3 fruit fly cellular contexts compared by ENCODE assay signal in genomic region chr3L:21934462-21934861, dm6.
A peak's percentile ranks its signal among the peaks of the same experiment; 100 is the strongest.
TF ChIP-seq lines count a peak whose summit lies in the region.

TSS of gene SLC22A (plus strand) at chr3L:21934704.

TF ChIP-seq in whole organism, embryonic, 481 proteins besides CTCF, POLR2A, EP300 and RAD21 (continued from another document):
- TF ChIP-seq unpg (GFP tag; optimal IDR thresholded peaks at IDR 0.05; lab: Kevin White, UChicago) (no peak), nom (GFP tag; optimal IDR thresholded peaks at IDR 0.05; lab: Kevin White, UChicago) (peak; percentile 78), Jarid2 (GFP tag; optimal IDR thresholded peaks at IDR 0.05; lab: Kevin White, UChicago) (peak; percentile 45), cwo (GFP tag; optimal IDR thresholded peaks at IDR 0.05; lab: Kevin White, UChicago) (peak; percentile 46), caup (GFP tag; optimal IDR thresholded peaks at IDR 0.05; lab: Kevin White, UChicago; ENCODE audit: severe bottlenecking) (peak; percentile 7), dm (GFP tag; optimal IDR thresholded peaks at IDR 0.05; lab: Kevin White, UChicago) (no peak), exex (tag; optimal IDR thresholded peaks at IDR 0.05; lab: Kevin White, UChicago) (peak; percentile 58), CG7271 (tag; optimal IDR thresholded peaks at IDR 0.05; lab: Kevin White, UChicago) (no peak), CG2202 (tag; optimal IDR thresholded peaks at IDR 0.05; lab: Kevin White, UChicago) (no peak), CG6254 (GFP tag; optimal IDR thresholded peaks at IDR 0.05; lab: Kevin White, UChicago) (no peak), CG10543 (GFP tag; optimal IDR thresholded peaks at IDR 0.05; lab: Kevin White, UChicago) (peak; percentile 63), slp2 (GFP tag; optimal IDR thresholded peaks at IDR 0.05; lab: Kevin White, UChicago) (no peak), CG18599 (GFP tag; optimal IDR thresholded peaks at IDR 0.05; lab: Kevin White, UChicago) (no peak), grn (GFP tag; optimal IDR thresholded peaks at IDR 0.05; lab: Kevin White, UChicago) (peak; percentile 33), Sox102F (GFP tag; optimal IDR thresholded peaks at IDR 0.05; lab: Kevin White, UChicago) (no peak), Adf1 (GFP tag; IDR thresholded peaks at IDR 0.05; lab: Robert Waterston, UW) (no peak), MTF-1 (GFP tag; optimal IDR thresholded peaks at IDR 0.05; lab: Kevin White, UChicago; ENCODE audit: borderline replicate concordance) (no peak), Deaf1 (tag; optimal IDR thresholded peaks at IDR 0.05; lab: Kevin White, UChicago) (peak; percentile 93), bsh (GFP tag; optimal IDR thresholded peaks at IDR 0.05; lab: Kevin White, UChicago) (peak in 1 of 2 experiments; percentile 16), CG12769 (tag; optimal IDR thresholded peaks at IDR 0.05; lab: Kevin White, UChicago) (peak; percentile 59), Nf-YB (GFP tag; optimal IDR thresholded peaks at IDR 0.05; lab: Kevin White, UChicago) (peak; percentile 61), CG16863 (GFP tag; optimal IDR thresholded peaks at IDR 0.05; lab: Kevin White, UChicago) (no peak), CG11085 (GFP tag; IDR thresholded peaks at IDR 0.05; lab: Robert Waterston, UW) (no peak), CG6683 (GFP tag; optimal IDR thresholded peaks at IDR 0.05; lab: Kevin White, UChicago) (no peak), Meics (GFP tag; optimal IDR thresholded peaks at IDR 0.05; lab: Kevin White, UChicago) (peak; percentile 40), Dbx (GFP tag; IDR thresholded peaks at IDR 0.05; lab: Robert Waterston, UW) (0 out of 3 replicates have a peak, but pooled peaks have one; percentile 23), CG4730 (GFP tag; IDR thresholded peaks at IDR 0.05; lab: Robert Waterston, UW) (no peak), vfl (GFP tag; optimal IDR thresholded peaks at IDR 0.05; lab: Kevin White, UChicago) (no peak), sug (tag; optimal IDR thresholded peaks at IDR 0.05; lab: Kevin White, UChicago) (peak; percentile 78), CoRest (tag; optimal IDR thresholded peaks at IDR 0.05; lab: Kevin White, UChicago) (no peak), unc-4 (GFP tag; IDR thresholded peaks at IDR 0.05; lab: Robert Waterston, UW; ENCODE audit: partially characterized antibody) (no peak), CG18262 (tag; optimal IDR thresholded peaks at IDR 0.05; lab: Kevin White, UChicago) (no peak), Dip3 (GFP tag; optimal IDR thresholded peaks at IDR 0.05; lab: Kevin White, UChicago) (no peak), lola (GFP tag; optimal IDR thresholded peaks at IDR 0.05; lab: Kevin White, UChicago) (no peak), sens (GFP tag; lab: Kevin White, UChicago) (peak; percentile 5)
TF ChIP-seq in whole organism, embryonic: peak in this region for 26.

TF ChIP-seq in whole organism, prepupa, 60 proteins besides CTCF, POLR2A, EP300 and RAD21 (continued from another document):
- TF ChIP-seq CG31627 (GFP tag; optimal IDR thresholded peaks at IDR 0.05; lab: Kevin White, UChicago) = no peak
- TF ChIP-seq Blimp-1 (GFP tag; optimal IDR thresholded peaks at IDR 0.05; lab: Kevin White, UChicago) = no peak
- peak; percentile 3 for TF ChIP-seq dac (GFP tag; optimal IDR thresholded peaks at IDR 0.05; lab: Kevin White, UChicago)
- no peak for TF ChIP-seq Gug (GFP tag; IDR thresholded peaks at IDR 0.05; lab: Robert Waterston, UW)
- TF ChIP-seq CG8632 (GFP tag; optimal IDR thresholded peaks at IDR 0.05; lab: Kevin White, UChicago) = no peak
- TF ChIP-seq eg (GFP tag; IDR thresholded peaks at IDR 0.05; lab: Robert Waterston, UW) = no peak; the same call in 2 of the 3 replicates
- TF ChIP-seq fd85E (GFP tag; optimal IDR thresholded peaks at IDR 0.05; lab: Kevin White, UChicago) = no peak
- TF ChIP-seq CG10669 (GFP tag; optimal IDR thresholded peaks at IDR 0.05; lab: Kevin White, UChicago) = peak; percentile 44
- no peak for TF ChIP-seq fkh (GFP tag; optimal IDR thresholded peaks at IDR 0.05; lab: Kevin White, UChicago)
- no peak for TF ChIP-seq salr (GFP tag; optimal IDR thresholded peaks at IDR 0.05; lab: Kevin White, UChicago)
- TF ChIP-seq pdm3 (GFP tag; optimal IDR thresholded peaks at IDR 0.05; lab: Kevin White, UChicago) = no peak
- no peak for TF ChIP-seq esn (GFP tag; optimal IDR thresholded peaks at IDR 0.05; lab: Kevin White, UChicago)
- peak; percentile 66 for TF ChIP-seq spab (GFP tag; optimal IDR thresholded peaks at IDR 0.05; lab: Kevin White, UChicago)
- TF ChIP-seq CG15336 (GFP tag; IDR thresholded peaks at IDR 0.05; lab: Robert Waterston, UW) = peak; percentile 30; the same call in 1 of the 2 replicates
- no peak for TF ChIP-seq CG6792 (GFP tag; optimal IDR thresholded peaks at IDR 0.05; lab: Kevin White, UChicago)
- TF ChIP-seq CG6808 (GFP tag; optimal IDR thresholded peaks at IDR 0.05; lab: Kevin White, UChicago) = peak; percentile 72
- peak; percentile 81 for TF ChIP-seq Eip78C (GFP tag; lab: Kevin White, UChicago)
- TF ChIP-seq svp (GFP tag; lab: Kevin White, UChicago) = peak; percentile 95
- no peak for TF ChIP-seq CG4318 (GFP tag; optimal IDR thresholded peaks at IDR 0.05; lab: Kevin White, UChicago)
- TF ChIP-seq Met (GFP tag; optimal IDR thresholded peaks at IDR 0.05; lab: Kevin White, UChicago) = no peak
- peak; percentile 50 for TF ChIP-seq CG1621 (tag; optimal IDR thresholded peaks at IDR 0.05; lab: Kevin White, UChicago)
- TF ChIP-seq OdsH (GFP tag; optimal IDR thresholded peaks at IDR 0.05; lab: Kevin White, UChicago) = peak; percentile 10
- TF ChIP-seq Sox14 (GFP tag; optimal IDR thresholded peaks at IDR 0.05; lab: Kevin White, UChicago) = peak; percentile 10
- no peak for TF ChIP-seq CG7368 (GFP tag; optimal IDR thresholded peaks at IDR 0.05; lab: Kevin White, UChicago)
- no peak for TF ChIP-seq CG11294 (GFP tag; IDR thresholded peaks at IDR 0.05; lab: Robert Waterston, UW)
- no peak; the same call in 2 of the 3 replicates for TF ChIP-seq CG6163 (GFP tag; IDR thresholded peaks at IDR 0.05; lab: Robert Waterston, UW)
- TF ChIP-seq vri (GFP tag; optimal IDR thresholded peaks at IDR 0.05; lab: Kevin White, UChicago) = no peak
- no peak for TF ChIP-seq CG11902 (GFP tag; optimal IDR thresholded peaks at IDR 0.05; lab: Kevin White, UChicago)
- no peak for TF ChIP-seq Hr39 (GFP tag; optimal IDR thresholded peaks at IDR 0.05; lab: Kevin White, UChicago)
- TF ChIP-seq dsx (GFP tag; optimal IDR thresholded peaks at IDR 0.05; lab: Kevin White, UChicago; ENCODE audit: poor library complexity, severe bottlenecking) = no peak
- TF ChIP-seq Eip93F (GFP tag; optimal IDR thresholded peaks at IDR 0.05; lab: Kevin White, UChicago) = no peak
- no peak for TF ChIP-seq lz (GFP tag; optimal IDR thresholded peaks at IDR 0.05; lab: Kevin White, UChicago)
- TF ChIP-seq Lpt (GFP tag; optimal IDR thresholded peaks at IDR 0.05; lab: Kevin White, UChicago) = no peak
- TF ChIP-seq Smox (GFP tag; optimal IDR thresholded peaks at IDR 0.05; lab: Kevin White, UChicago) = no peak
- peak; percentile 72 to 84 for TF ChIP-seq ss (GFP tag; optimal IDR thresholded peaks at IDR 0.05; lab: Kevin White, UChicago)
- no peak for TF ChIP-seq CG10631 (GFP tag; optimal IDR thresholded peaks at IDR 0.05; lab: Kevin White, UChicago)
- TF ChIP-seq CG11762 (GFP tag; optimal IDR thresholded peaks at IDR 0.05; lab: Kevin White, UChicago; ENCODE audit: insufficient read depth) = no peak
- TF ChIP-seq CG34406 (GFP tag; optimal IDR thresholded peaks at IDR 0.05; lab: Kevin White, UChicago) = no peak
TF ChIP-seq in whole organism, prepupa: peak in this region for 20.

TF ChIP-seq in whole organism, wandering third instar larva, 38 proteins besides CTCF, POLR2A, EP300 and RAD21 (continued from another document):
- TF ChIP-seq usp (GFP tag; optimal IDR thresholded peaks at IDR 0.05; lab: Kevin White, UChicago) (no peak), ey (GFP tag; optimal IDR thresholded peaks at IDR 0.05; lab: Kevin White, UChicago) (no peak), foxo (GFP tag; optimal IDR thresholded peaks at IDR 0.05; lab: Kevin White, UChicago) (no peak), brk (GFP tag; optimal IDR thresholded peaks at IDR 0.05; lab: Kevin White, UChicago) (no peak), Sp1 (GFP tag; optimal IDR thresholded peaks at IDR 0.05; lab: Kevin White, UChicago) (no peak), dmrt93B (GFP tag; optimal IDR thresholded peaks at IDR 0.05; lab: Kevin White, UChicago) (no peak), rgr (GFP tag; optimal IDR thresholded peaks at IDR 0.05; lab: Kevin White, UChicago) (peak; percentile 5), lola (GFP tag; optimal IDR thresholded peaks at IDR 0.05; lab: Kevin White, UChicago) (no peak)
